Worm (Caenorhabditis elegans): Measurements from ENCODE around the gene taf-3.

DNA sequence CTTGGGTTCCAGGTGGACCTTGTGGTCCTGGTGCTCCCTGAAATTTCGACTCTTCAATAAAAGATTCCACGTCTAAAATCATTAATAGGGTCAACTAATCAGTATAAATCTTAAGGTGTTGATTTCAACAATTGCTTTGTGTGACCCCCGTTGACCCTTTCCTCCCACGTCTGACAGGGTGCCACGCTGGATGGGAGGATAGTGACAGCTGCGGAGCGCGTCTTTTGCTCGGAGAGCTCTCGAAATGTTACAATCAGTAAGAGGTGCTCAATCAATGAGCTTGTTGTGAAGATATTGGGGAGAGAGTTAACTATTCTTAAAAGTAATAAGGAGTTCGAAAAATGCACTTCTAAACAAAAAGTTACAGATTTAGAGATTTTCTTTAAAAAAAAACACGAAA lies 56.1 kb downstream of the taf-3 start:
- TF ChIP-seq nhr-23 (tag; optimal IDR thresholded peaks at IDR 0.05) (no peak), mab-5 (tag; optimal IDR thresholded peaks at IDR 0.05) (no peak), ztf-4 (tag; optimal IDR thresholded peaks at IDR 0.05) (no peak)

Measured in whole organism, L2 larva.